Worm (Caenorhabditis elegans) whole organism, mixed stage, embryonic: Measurements from ENCODE around the gene srb-13.

ENCODE experiments used
- M03D4.4 ChIP-seq: sonication (generic microtip); optimal IDR thresholded peaks from 2 replicates; lab custom pipeline; 2017; ENCODE audit warnings: mild to moderate bottlenecking, missing genetic modification characterization, missing compliant biosample characterization
- bed-3 ChIP-seq: fragments of 200-800 bp; sonication (Bioruptor generic); optimal IDR thresholded peaks from 3 replicates; lab custom pipeline; 2018; ENCODE audit warnings: mild to moderate bottlenecking, missing genetic modification characterization, moderate library complexity, missing compliant biosample characterization
- blmp-1 ChIP-seq: fragments of 150-350 bp; optimal IDR thresholded peaks from 2 replicates; lab custom pipeline; 2014; ENCODE audit warnings: missing biosample characterization, missing genetic modification characterization
- ceh-39 ChIP-seq: fragments of 150-350 bp; optimal IDR thresholded peaks from 2 replicates; lab custom pipeline; 2014; ENCODE audit warnings: missing biosample characterization, missing genetic modification characterization
- ceh-43 ChIP-seq: fragments of 200-800 bp; sonication (Bioruptor generic); optimal IDR thresholded peaks from 2 replicates; lab custom pipeline; 2018; ENCODE audit warnings: mild to moderate bottlenecking, missing genetic modification characterization, moderate library complexity, missing compliant biosample characterization
- ceh-83 ChIP-seq: fragments of 200-800 bp; sonication (Bioruptor generic); optimal IDR thresholded peaks from 2 replicates; lab custom pipeline; 2018; ENCODE audit warnings: mild to moderate bottlenecking, missing genetic modification characterization, missing compliant biosample characterization
- ces-1 ChIP-seq: fragments of 150-350 bp; optimal IDR thresholded peaks from 2 replicates; lab custom pipeline; 2014; ENCODE audit warnings: missing biosample characterization, missing genetic modification reagents, missing genetic modification characterization
- drap-1 ChIP-seq: fragments of 200-800 bp; sonication (Bioruptor generic); optimal IDR thresholded peaks from 3 replicates; lab custom pipeline; 2018; ENCODE audit warnings: mild to moderate bottlenecking, missing genetic modification characterization, missing compliant biosample characterization
- elt-1 ChIP-seq: sonication (generic microtip); optimal IDR thresholded peaks from 2 replicates; lab custom pipeline; 2017; ENCODE audit warnings: missing genetic modification characterization, mild to moderate bottlenecking, missing compliant biosample characterization, antibody characterized with exemption, moderate library complexity, borderline replicate concordance; ENCODE audit not compliant: insufficient read depth
- elt-3 ChIP-seq: fragments of 150-350 bp; optimal IDR thresholded peaks from 2 replicates; lab custom pipeline; 2014; ENCODE audit warnings: missing biosample characterization, missing genetic modification characterization
- flh-1 ChIP-seq: fragments of 200-800 bp; sonication (Bioruptor generic); optimal IDR thresholded peaks from 2 replicates; lab custom pipeline; 2018; ENCODE audit warnings: mild to moderate bottlenecking, missing genetic modification characterization, moderate library complexity, missing compliant biosample characterization
- ham-2 ChIP-seq: fragments of 200-800 bp; sonication (Bioruptor generic); optimal IDR thresholded peaks from 2 replicates; lab custom pipeline; 2018; ENCODE audit warnings: mild to moderate bottlenecking, missing genetic modification characterization, missing compliant biosample characterization
- hlh-1 ChIP-seq: fragments of 150-350 bp; optimal IDR thresholded peaks from 2 replicates; lab custom pipeline; 2014; ENCODE audit warnings: missing biosample characterization, missing genetic modification reagents, missing genetic modification characterization
- lin-13 ChIP-seq: fragments of 150-350 bp; optimal IDR thresholded peaks from 2 replicates; lab custom pipeline; 2014; ENCODE audit warnings: missing biosample characterization, missing genetic modification characterization
- lin-32 ChIP-seq: fragments of 200-800 bp; sonication (Bioruptor generic); optimal IDR thresholded peaks from 2 replicates; lab custom pipeline; 2018; ENCODE audit warnings: mild to moderate bottlenecking, missing genetic modification characterization, missing compliant biosample characterization
- lsy-2 ChIP-seq: fragments of 150-350 bp; optimal IDR thresholded peaks from 2 replicates; lab custom pipeline; 2014; ENCODE audit warnings: missing biosample characterization, missing genetic modification characterization
- mab-5 ChIP-seq: fragments of 150-350 bp; optimal IDR thresholded peaks from 2 replicates; lab custom pipeline; 2014; ENCODE audit warnings: missing biosample characterization, missing genetic modification characterization
- mep-1 ChIP-seq: fragments of 150-350 bp; optimal IDR thresholded peaks from 2 replicates; lab custom pipeline; 2017; ENCODE audit warnings: missing biosample characterization, missing genetic modification reagents, missing genetic modification characterization, inconsistent platforms
- mls-2 ChIP-seq: sonication (generic microtip); optimal IDR thresholded peaks from 2 replicates; lab custom pipeline; 2016; ENCODE audit warnings: mild to moderate bottlenecking, missing genetic modification characterization, moderate library complexity, missing compliant biosample characterization
- nhr-2 ChIP-seq: fragments of 150-350 bp; optimal IDR thresholded peaks from 2 replicates; lab custom pipeline; 2014; ENCODE audit warnings: missing biosample characterization, missing genetic modification characterization
- nhr-237 ChIP-seq: fragments of 150-350 bp; optimal IDR thresholded peaks from 2 replicates; lab custom pipeline; 2014; ENCODE audit warnings: missing biosample characterization, missing genetic modification characterization
- nhr-28 ChIP-seq: fragments of 150-350 bp; optimal IDR thresholded peaks from 2 replicates; lab custom pipeline; 2014; ENCODE audit warnings: missing biosample characterization, missing genetic modification characterization
- nhr-76 ChIP-seq: sonication (generic microtip); optimal IDR thresholded peaks from 2 replicates; lab custom pipeline; 2017; ENCODE audit warnings: missing biosample characterization, missing genetic modification characterization
- pha-4 ChIP-seq: fragments of 150-350 bp; optimal IDR thresholded peaks from 2 replicates; lab custom pipeline; 2018; ENCODE audit warnings: missing biosample characterization, missing genetic modification reagents, missing genetic modification characterization
- sem-2 ChIP-seq: fragments of 200-800 bp; sonication (Bioruptor generic); optimal IDR thresholded peaks from 2 replicates; lab custom pipeline; 2018; ENCODE audit warnings: mild to moderate bottlenecking, missing genetic modification characterization, missing compliant biosample characterization
- snpc-4 ChIP-seq: fragments of 150-350 bp; optimal IDR thresholded peaks from 2 replicates; lab custom pipeline; 2014; ENCODE audit warnings: missing biosample characterization, missing genetic modification characterization
- sptf-1 ChIP-seq: sonication (generic microtip); optimal IDR thresholded peaks from 2 replicates; lab custom pipeline; 2017; ENCODE audit warnings: mild to moderate bottlenecking, missing genetic modification characterization, moderate library complexity, missing compliant biosample characterization
- unc-120 ChIP-seq: sonication (generic microtip); optimal IDR thresholded peaks from 2 replicates; lab custom pipeline; 2017; ENCODE audit warnings: missing genetic modification characterization, missing compliant biosample characterization; ENCODE audit not compliant: poor library complexity, severe bottlenecking
- unc-39 ChIP-seq: fragments of 150-350 bp; optimal IDR thresholded peaks from 2 replicates; lab custom pipeline; 2014; ENCODE audit warnings: missing biosample characterization, missing genetic modification characterization
- unc-62 ChIP-seq: fragments of 150-350 bp; optimal IDR thresholded peaks from 2 replicates; lab custom pipeline; 2014; ENCODE audit warnings: missing biosample characterization, missing genetic modification reagents, missing genetic modification characterization
- ztf-11 ChIP-seq: fragments of 150-350 bp; optimal IDR thresholded peaks from 2 replicates; lab custom pipeline; 2014; ENCODE audit warnings: missing biosample characterization, missing genetic modification characterization

Gene srb-13

DNA sequence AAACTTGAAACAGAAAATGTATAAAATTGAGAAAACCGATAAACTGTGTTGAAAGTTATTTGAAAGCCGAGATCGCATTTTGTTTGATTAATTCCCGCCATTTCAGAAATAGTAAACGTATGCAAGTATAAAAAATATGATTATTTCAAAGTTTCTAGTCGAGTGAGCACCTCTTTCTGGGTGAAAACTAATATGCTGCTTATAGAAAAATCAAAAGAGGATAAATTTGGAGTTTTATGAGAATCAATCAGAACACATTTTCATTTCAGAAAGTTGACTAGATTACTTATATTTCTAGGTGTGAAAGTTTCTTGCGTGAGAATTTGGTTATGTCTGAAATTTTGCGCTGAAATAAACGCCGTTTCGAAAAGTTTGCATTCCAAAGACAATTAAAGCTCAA, at the start of gene srb-13:
Gene srb-13 (minus strand): TSS at position 101 of the 400 bp plus-strand sequence.
- TF ChIP-seq ham-2 (GFP tag; lab: Kevin White, UChicago) (no peak), elt-1 (tag; lab: Kevin White, UChicago) (no peak), nhr-2 (tag; lab: Kevin White, UChicago) (no peak), lsy-2 (tag; lab: Kevin White, UChicago) (no peak), mab-5 (tag; lab: Kevin White, UChicago) (no peak), ceh-39 (tag; lab: Kevin White, UChicago) (no peak), ces-1 (GFP tag; lab: Kevin White, UChicago) (no peak), ztf-11 (tag; lab: Kevin White, UChicago) (no peak), pha-4 (tag; lab: Kevin White, UChicago) (no peak), lin-13 (no peak)

DNA sequence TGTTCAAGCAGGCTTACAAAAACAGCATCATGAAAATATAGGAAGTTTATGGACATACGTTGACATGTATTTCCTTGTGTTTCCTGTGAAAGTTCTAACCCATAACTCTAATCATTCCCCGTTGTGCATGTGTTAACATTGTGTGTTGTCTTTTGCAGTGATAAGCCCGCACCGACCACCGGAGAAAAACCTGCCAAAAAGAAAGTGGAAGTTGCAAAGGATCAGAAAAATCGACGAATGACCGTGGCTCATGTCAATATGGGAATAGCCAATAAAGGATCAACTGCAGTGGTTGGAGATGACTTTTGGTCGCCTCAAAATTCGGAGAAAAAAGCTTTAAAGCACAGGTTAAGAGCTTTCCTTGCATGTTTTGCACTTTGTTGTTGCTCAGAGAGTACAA, 47.9 kb upstream of the srb-13 start:
- no peak for TF ChIP-seq ham-2 (GFP tag; lab: Kevin White, UChicago)
- TF ChIP-seq ceh-83 = no peak
- no peak for TF ChIP-seq sem-2
- no peak for TF ChIP-seq sptf-1 (tag; lab: Kevin White, UChicago)
- TF ChIP-seq nhr-28 = no peak
- TF ChIP-seq lin-13 = no peak
- TF ChIP-seq elt-1 (tag; lab: Kevin White, UChicago) = no peak
- TF ChIP-seq blmp-1 = no peak
- TF ChIP-seq hlh-1 (tag; lab: Kevin White, UChicago) = no peak
- TF ChIP-seq elt-3 (tag; lab: Kevin White, UChicago) = no peak
- TF ChIP-seq pha-4 (tag; lab: Kevin White, UChicago) = no peak
- no peak for TF ChIP-seq unc-62 (GFP tag; lab: Kevin White, UChicago)
- no peak for TF ChIP-seq M03D4.4 (tag; lab: Kevin White, UChicago)
- no peak for TF ChIP-seq ces-1 (GFP tag; lab: Kevin White, UChicago)

ce11 chrII:5202930-5203329, 45.5 kb upstream of the srb-13 start, which contains the start of gene ampd-1:
TSS of gene ampd-1 (plus strand) at chrII:5203322.
- TF ChIP-seq unc-39 (tag; lab: Kevin White, UChicago) = no peak
- no peak for TF ChIP-seq sptf-1 (tag; lab: Kevin White, UChicago)
- no peak for TF ChIP-seq bed-3 (GFP tag; lab: Kevin White, UChicago)
- TF ChIP-seq hlh-1 (tag; lab: Kevin White, UChicago) = no peak
- TF ChIP-seq nhr-2 (tag; lab: Kevin White, UChicago) = no peak
- TF ChIP-seq nhr-237 (tag; lab: Kevin White, UChicago) = no peak
- TF ChIP-seq ceh-43 = no peak
- TF ChIP-seq unc-120 (tag; lab: Kevin White, UChicago) = no peak
- TF ChIP-seq nhr-76 (tag; lab: Kevin White, UChicago) = no peak
- TF ChIP-seq elt-3 (tag; lab: Kevin White, UChicago) = no peak
- no peak for TF ChIP-seq elt-1 (tag; lab: Kevin White, UChicago)
- no peak for TF ChIP-seq ceh-83
- no peak for TF ChIP-seq ham-2 (GFP tag; lab: Kevin White, UChicago)
- TF ChIP-seq drap-1 = no peak
- no peak for TF ChIP-seq sem-2
- TF ChIP-seq flh-1 (GFP tag; lab: Kevin White, UChicago) = no peak
- TF ChIP-seq, all 35 proteins: peak for 0

ce11 chrII:5201922-5202562, 44.6 kb upstream of the srb-13 start:
- TF ChIP-seq bed-3 (GFP tag; lab: Kevin White, UChicago) = no peak
- no peak for TF ChIP-seq lin-32
- TF ChIP-seq unc-62 (GFP tag; lab: Kevin White, UChicago) = no peak
- TF ChIP-seq nhr-76 (tag; lab: Kevin White, UChicago) = no peak
- TF ChIP-seq ceh-39 (tag; lab: Kevin White, UChicago) = no peak
- TF ChIP-seq snpc-4 (tag; lab: Kevin White, UChicago) = no peak
- TF ChIP-seq nhr-237 (tag; lab: Kevin White, UChicago) = no peak
- TF ChIP-seq ztf-11 (tag; lab: Kevin White, UChicago) = no peak
- TF ChIP-seq mep-1 = no peak
- TF ChIP-seq M03D4.4 (tag; lab: Kevin White, UChicago) = no peak
- TF ChIP-seq mab-5 (tag; lab: Kevin White, UChicago) = no peak
- no peak for TF ChIP-seq ceh-83
- no peak for TF ChIP-seq ham-2 (GFP tag; lab: Kevin White, UChicago)
- TF ChIP-seq pha-4 (tag; lab: Kevin White, UChicago) = no peak
- TF ChIP-seq lsy-2 (tag; lab: Kevin White, UChicago) = no peak
- TF ChIP-seq mls-2 (tag; lab: Kevin White, UChicago) = no peak
- TF ChIP-seq unc-120 (tag; lab: Kevin White, UChicago) = no peak
- TF ChIP-seq hlh-1 (tag; lab: Kevin White, UChicago) = no peak
- no peak for TF ChIP-seq unc-39 (tag; lab: Kevin White, UChicago)
- TF ChIP-seq nhr-28 = no peak
- TF ChIP-seq, all 35 proteins: peak for 0
